Worm (Caenorhabditis elegans) whole organism, L3 larva: ENCODE results near the gene ifd-2.

ENCODE experiments used
- egl-5 ChIP-seq: fragments of 150-350 bp; optimal IDR thresholded peaks from 2 replicates; lab custom pipeline; 2017; ENCODE audit warnings: missing biosample characterization, missing genetic modification reagents, missing genetic modification characterization, inconsistent platforms
- elt-3 ChIP-seq, 3 experiments: fragments of 150-350 bp in 1 of 3; sonication (generic microtip) in 2 of 3; optimal IDR thresholded peaks; 2 replicates in 2 of 3; 4 replicates in 1 of 3; lab custom pipeline; 2014 to 2017; ENCODE audit warnings: missing biosample characterization in 3 of 3, missing genetic modification characterization in 3 of 3
- lin-39 ChIP-seq: fragments of 150-350 bp; optimal IDR thresholded peaks from 2 replicates; lab custom pipeline; 2018; ENCODE audit warnings: missing biosample characterization, missing genetic modification reagents, missing genetic modification characterization
- nhr-237 ChIP-seq: fragments of 150-350 bp; optimal IDR thresholded peaks from 2 replicates; lab custom pipeline; 2014; ENCODE audit warnings: missing biosample characterization, missing genetic modification characterization
- nhr-28 ChIP-seq: fragments of 150-350 bp; optimal IDR thresholded peaks from 2 replicates; lab custom pipeline; 2014; ENCODE audit warnings: missing biosample characterization, missing genetic modification characterization
- tbx-2 ChIP-seq: sonication (generic microtip); optimal IDR thresholded peaks from 2 replicates; lab custom pipeline; 2016; ENCODE audit warnings: mild to moderate bottlenecking, missing genetic modification characterization, missing compliant biosample characterization
- unc-62 ChIP-seq: fragments of 150-350 bp; sonication (generic microtip); optimal IDR thresholded peaks from 4 replicates; lab custom pipeline; 2014; ENCODE audit warnings: missing biosample characterization, missing genetic modification reagents, missing genetic modification characterization
- ztf-11 ChIP-seq: fragments of 150-350 bp; optimal IDR thresholded peaks from 2 replicates; lab custom pipeline; 2014; ENCODE audit warnings: missing biosample characterization, missing genetic modification characterization

DNA sequence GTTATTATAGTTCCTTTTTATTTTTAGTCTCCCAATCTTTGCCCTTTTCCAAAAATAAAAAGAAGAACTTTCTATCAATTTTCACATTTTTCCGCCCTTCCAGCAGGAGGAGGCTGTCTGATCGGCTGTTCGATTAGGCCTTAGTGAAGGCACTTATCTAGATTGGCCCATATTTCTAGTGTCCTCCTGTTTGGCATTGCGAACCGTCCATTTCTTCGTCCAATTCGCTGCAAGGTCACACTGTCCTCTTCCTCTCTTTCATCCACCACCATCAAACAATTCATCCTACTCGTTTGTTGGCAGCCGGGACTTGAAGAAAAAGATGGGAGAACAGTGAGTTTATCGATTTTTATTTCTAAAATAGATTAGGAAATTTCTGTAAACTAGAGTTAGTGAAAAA, 43.5 kb downstream of the ifd-2 start, which contains the start of gene T04G9.4:
- no peak for TF ChIP-seq egl-5 (tag; lab: Kevin White, UChicago)
- TF ChIP-seq nhr-237 = no peak
- no peak for TF ChIP-seq elt-3 (tag; optimal IDR thresholded peaks at IDR 0.05; lab: Kevin White, UChicago)
- no peak for TF ChIP-seq lin-39 (tag; lab: Kevin White, UChicago)
- no peak for TF ChIP-seq unc-62 (GFP tag; lab: Kevin White, UChicago)
- TF ChIP-seq tbx-2 (tag; lab: Kevin White, UChicago) = no peak
- TF ChIP-seq nhr-28 (tag; lab: Kevin White, UChicago) = no peak
- TF ChIP-seq ztf-11 (tag; lab: Kevin White, UChicago) = no peak
